Worm (Caenorhabditis elegans) whole organism, L3 larva: ENCODE data around the gene rnp-7.

Experiments
- R02D3.7 ChIP-seq: fragments of 150-350 bp; optimal IDR thresholded peaks from 2 replicates; lab custom pipeline; 2014; ENCODE audit warnings: missing biosample characterization, missing genetic modification characterization
- ZK546.5 ChIP-seq: sonication (generic microtip); optimal IDR thresholded peaks from 2 replicates; lab custom pipeline; 2017; ENCODE audit warnings: missing biosample characterization, missing genetic modification characterization
- aly-2 ChIP-seq: fragments of 150-350 bp; optimal IDR thresholded peaks from 2 replicates; lab custom pipeline; 2014; ENCODE audit warnings: missing biosample characterization, missing genetic modification characterization
- ama-1 ChIP-seq: fragments of 150-350 bp; optimal IDR thresholded peaks from 2 replicates; lab custom pipeline; 2018
- ceh-16 ChIP-seq: sonication (generic microtip); optimal IDR thresholded peaks from 2 replicates; lab custom pipeline; 2017; ENCODE audit warnings: missing biosample characterization, missing genetic modification characterization
- ceh-28 ChIP-seq: fragments of 150-350 bp; optimal IDR thresholded peaks from 2 replicates; lab custom pipeline; 2014; ENCODE audit warnings: missing biosample characterization, missing genetic modification reagents, missing genetic modification characterization
- ceh-82 ChIP-seq: fragments of 150-350 bp; optimal IDR thresholded peaks from 2 replicates; lab custom pipeline; 2014; ENCODE audit warnings: missing biosample characterization, missing genetic modification characterization
- ceh-9 ChIP-seq: sonication (generic microtip); optimal IDR thresholded peaks from 2 replicates; lab custom pipeline; 2018; ENCODE audit warnings: missing biosample characterization, missing genetic modification characterization
- daf-12 ChIP-seq: fragments of 150-350 bp; optimal IDR thresholded peaks from 2 replicates; lab custom pipeline; 2014; ENCODE audit warnings: missing biosample characterization, missing genetic modification reagents, missing genetic modification characterization
- egl-27 ChIP-seq: sonication (generic microtip); optimal IDR thresholded peaks from 4 replicates; lab custom pipeline; 2017; ENCODE audit warnings: missing biosample characterization, missing genetic modification reagents, missing genetic modification characterization
- egl-5 ChIP-seq: fragments of 150-350 bp; optimal IDR thresholded peaks from 2 replicates; lab custom pipeline; 2017; ENCODE audit warnings: missing biosample characterization, missing genetic modification reagents, missing genetic modification characterization, inconsistent platforms
- elt-1 ChIP-seq: fragments of 150-350 bp; optimal IDR thresholded peaks from 2 replicates; lab custom pipeline; 2014; ENCODE audit warnings: missing biosample characterization, missing genetic modification characterization
- elt-2 ChIP-seq: sonication (generic microtip); optimal IDR thresholded peaks from 2 replicates; lab custom pipeline; 2016; ENCODE audit warnings: missing genetic modification reagents, mild to moderate bottlenecking, missing genetic modification characterization, missing compliant biosample characterization
- elt-3 ChIP-seq, 3 experiments: fragments of 150-350 bp in 1 of 3; sonication (generic microtip) in 2 of 3; optimal IDR thresholded peaks; 2 replicates in 2 of 3; 4 replicates in 1 of 3; lab custom pipeline; 2014 to 2017; ENCODE audit warnings: missing biosample characterization in 3 of 3, missing genetic modification characterization in 3 of 3
- eor-1 ChIP-seq, 2 experiments: fragments of 150-350 bp; optimal IDR thresholded peaks; 2 replicates each; lab custom pipeline; 2014 to 2018; ENCODE audit warnings: missing biosample characterization in 2 of 2, missing genetic modification characterization in 2 of 2
- fkh-10 ChIP-seq: sonication (generic microtip); optimal IDR thresholded peaks from 2 replicates; lab custom pipeline; 2017; ENCODE audit warnings: missing biosample characterization, missing genetic modification reagents, missing genetic modification characterization
- fkh-2 ChIP-seq: fragments of 150-350 bp; optimal IDR thresholded peaks from 2 replicates; lab custom pipeline; 2014; ENCODE audit warnings: missing biosample characterization, missing genetic modification reagents, missing genetic modification characterization
- fos-1 ChIP-seq: fragments of 150-350 bp; optimal IDR thresholded peaks from 2 replicates; lab custom pipeline; 2014; ENCODE audit warnings: missing biosample characterization, missing genetic modification characterization
- hmg-11 ChIP-seq: sonication (generic microtip); optimal IDR thresholded peaks from 2 replicates; lab custom pipeline; 2016; ENCODE audit warnings: missing genetic modification characterization, missing compliant biosample characterization
- jun-1 ChIP-seq: fragments of 150-350 bp; optimal IDR thresholded peaks from 2 replicates; lab custom pipeline; 2014; ENCODE audit warnings: missing biosample characterization, missing genetic modification reagents, missing genetic modification characterization
- lin-15B ChIP-seq: fragments of 150-350 bp; optimal IDR thresholded peaks from 2 replicates; lab custom pipeline; 2014; ENCODE audit warnings: missing biosample characterization, missing genetic modification characterization
- lin-39 ChIP-seq: fragments of 150-350 bp; optimal IDR thresholded peaks from 2 replicates; lab custom pipeline; 2018; ENCODE audit warnings: missing biosample characterization, missing genetic modification reagents, missing genetic modification characterization
- lsy-12 ChIP-seq: sonication (generic microtip); optimal IDR thresholded peaks from 2 replicates; lab custom pipeline; 2016; ENCODE audit warnings: mild to moderate bottlenecking, missing genetic modification characterization, missing compliant biosample characterization
- mdl-1 ChIP-seq: fragments of 150-350 bp; optimal IDR thresholded peaks from 2 replicates; lab custom pipeline; 2014; ENCODE audit warnings: missing biosample characterization, missing genetic modification characterization
- mml-1 ChIP-seq: fragments of 150-350 bp; sonication (generic microtip); optimal IDR thresholded peaks from 3 replicates; lab custom pipeline; 2014; ENCODE audit warnings: missing biosample characterization, missing genetic modification characterization
- nfya-1 ChIP-seq: sonication (generic microtip); optimal IDR thresholded peaks from 2 replicates; lab custom pipeline; 2017; ENCODE audit warnings: missing genetic modification characterization, mild to moderate bottlenecking, missing compliant biosample characterization, antibody characterized with exemption, moderate library complexity; ENCODE audit not compliant: insufficient read depth
- nhr-11 ChIP-seq: fragments of 150-350 bp; optimal IDR thresholded peaks from 2 replicates; lab custom pipeline; 2014; ENCODE audit warnings: missing biosample characterization, missing genetic modification characterization
- nhr-12 ChIP-seq: fragments of 150-350 bp; optimal IDR thresholded peaks from 2 replicates; lab custom pipeline; 2014; ENCODE audit warnings: missing biosample characterization, missing genetic modification characterization
- nhr-23 ChIP-seq: fragments of 150-350 bp; optimal IDR thresholded peaks from 2 replicates; lab custom pipeline; 2014; ENCODE audit warnings: missing biosample characterization, missing genetic modification reagents, missing genetic modification characterization
- nhr-237 ChIP-seq: fragments of 150-350 bp; optimal IDR thresholded peaks from 2 replicates; lab custom pipeline; 2014; ENCODE audit warnings: missing biosample characterization, missing genetic modification characterization
- nhr-25 ChIP-seq: sonication (generic microtip); optimal IDR thresholded peaks from 2 replicates; lab custom pipeline; 2017; ENCODE audit warnings: missing biosample characterization, missing genetic modification characterization
- nhr-28 ChIP-seq: fragments of 150-350 bp; optimal IDR thresholded peaks from 2 replicates; lab custom pipeline; 2014; ENCODE audit warnings: missing biosample characterization, missing genetic modification characterization
- nhr-43 ChIP-seq: sonication (generic microtip); optimal IDR thresholded peaks from 2 replicates; lab custom pipeline; 2016; ENCODE audit warnings: mild to moderate bottlenecking, missing genetic modification characterization, missing compliant biosample characterization; ENCODE audit not compliant: poor library complexity, severe bottlenecking
- nhr-67 ChIP-seq: fragments of 150-350 bp; optimal IDR thresholded peaks from 2 replicates; lab custom pipeline; 2014; ENCODE audit warnings: missing biosample characterization, missing genetic modification characterization
- nhr-76 ChIP-seq: fragments of 150-350 bp; sonication (generic microtip); optimal IDR thresholded peaks from 5 replicates; lab custom pipeline; 2014; ENCODE audit warnings: missing biosample characterization, missing genetic modification characterization
- nhr-77 ChIP-seq: fragments of 150-350 bp; optimal IDR thresholded peaks from 2 replicates; lab custom pipeline; 2014; ENCODE audit warnings: missing biosample characterization, missing genetic modification characterization
- pha-4 ChIP-seq: fragments of 150-350 bp; optimal IDR thresholded peaks from 2 replicates; lab custom pipeline; 2014; ENCODE audit warnings: missing biosample characterization, missing genetic modification reagents, missing genetic modification characterization
- pqm-1 ChIP-seq: fragments of 150-350 bp; optimal IDR thresholded peaks from 2 replicates; lab custom pipeline; 2017; ENCODE audit warnings: missing biosample characterization, missing genetic modification characterization, inconsistent platforms
- sea-2 ChIP-seq: fragments of 150-350 bp; sonication (generic microtip); optimal IDR thresholded peaks from 4 replicates; lab custom pipeline; 2014; ENCODE audit warnings: missing biosample characterization, missing genetic modification reagents, missing genetic modification characterization
- skn-1 ChIP-seq: fragments of 150-350 bp; optimal IDR thresholded peaks from 2 replicates; lab custom pipeline; 2014; ENCODE audit warnings: missing biosample characterization, missing genetic modification characterization
- snpc-4 ChIP-seq: fragments of 150-350 bp; optimal IDR thresholded peaks from 2 replicates; lab custom pipeline; 2014; ENCODE audit warnings: missing biosample characterization, missing genetic modification characterization
- tbx-2 ChIP-seq: sonication (generic microtip); optimal IDR thresholded peaks from 2 replicates; lab custom pipeline; 2016; ENCODE audit warnings: mild to moderate bottlenecking, missing genetic modification characterization, missing compliant biosample characterization
- unc-39 ChIP-seq: sonication (generic microtip); optimal IDR thresholded peaks from 4 replicates; lab custom pipeline; 2017; ENCODE audit warnings: missing biosample characterization, missing genetic modification characterization
- unc-62 ChIP-seq: fragments of 150-350 bp; sonication (generic microtip); optimal IDR thresholded peaks from 4 replicates; lab custom pipeline; 2014; ENCODE audit warnings: missing biosample characterization, missing genetic modification reagents, missing genetic modification characterization
- zag-1 ChIP-seq: fragments of 150-350 bp; optimal IDR thresholded peaks from 2 replicates; lab custom pipeline; 2014; ENCODE audit warnings: missing biosample characterization, missing genetic modification characterization
- ztf-11 ChIP-seq: fragments of 150-350 bp; optimal IDR thresholded peaks from 2 replicates; lab custom pipeline; 2014; ENCODE audit warnings: missing biosample characterization, missing genetic modification characterization
- ztf-4 ChIP-seq: fragments of 150-350 bp; optimal IDR thresholded peaks from 2 replicates; lab custom pipeline; 2014; ENCODE audit warnings: missing biosample characterization, missing genetic modification characterization

rnp-7 gene

ce11 chrIII:7181822-7182221 lies 20.9 kb upstream of the rnp-7 start, which contains the start of gene epg-4:
Gene epg-4 (plus strand): TSS chrIII:7182167.
- TF ChIP-seq sea-2 (GFP tag; lab: Kevin White, UChicago) (no peak), nhr-237 (no peak), skn-1 (no peak), ZK546.5 (no peak), hmg-11 (tag; lab: Kevin White, UChicago) (peak; percentile 63), tbx-2 (tag; lab: Kevin White, UChicago) (no peak), lsy-12 (tag; lab: Kevin White, UChicago) (no peak), nhr-25 (tag; lab: Kevin White, UChicago) (no peak), lin-39 (tag; lab: Kevin White, UChicago) (peak; percentile 53), ztf-11 (no peak), snpc-4 (tag; lab: Kevin White, UChicago) (peak; percentile 42), lin-15B (tag; lab: Kevin White, UChicago) (peak; percentile 66), ceh-28 (tag; lab: Kevin White, UChicago) (no peak), nhr-77 (tag; lab: Kevin White, UChicago) (no peak), egl-27 (no peak), unc-62 (GFP tag; lab: Kevin White, UChicago) (no peak), nhr-11 (tag; lab: Kevin White, UChicago) (no peak), nhr-12 (tag; lab: Kevin White, UChicago) (no peak), mdl-1 (tag; lab: Kevin White, UChicago) (no peak), elt-1 (tag; lab: Kevin White, UChicago) (no peak), mml-1 (no peak), pha-4 (tag; lab: Kevin White, UChicago) (peak; percentile 60), ama-1 (lab: Kevin White, UChicago) (no peak), ztf-4 (no peak), elt-3 (tag; optimal IDR thresholded peaks at IDR 0.05; lab: Kevin White, UChicago) (no peak), aly-2 (tag; lab: Kevin White, UChicago) (no peak), zag-1 (tag; lab: Kevin White, UChicago) (no peak), pqm-1 (tag; lab: Kevin White, UChicago) (peak; percentile 32), nhr-28 (tag; lab: Kevin White, UChicago) (no peak), fkh-10 (GFP tag; lab: Kevin White, UChicago) (no peak), jun-1 (tag; lab: Kevin White, UChicago) (no peak), eor-1 (tag; optimal IDR thresholded peaks at IDR 0.05; lab: Kevin White, UChicago) (no peak), R02D3.7 (tag; lab: Kevin White, UChicago) (no peak), ceh-16 (tag; lab: Kevin White, UChicago) (no peak), ceh-82 (tag; lab: Kevin White, UChicago) (no peak), egl-5 (tag; lab: Kevin White, UChicago) (no peak), nhr-23 (no peak), elt-2 (tag; lab: Kevin White, UChicago) (peak; percentile 7), unc-39 (tag; lab: Kevin White, UChicago) (no peak), nhr-43 (tag; lab: Kevin White, UChicago) (no peak), nhr-76 (no peak), ceh-9 (tag; lab: Kevin White, UChicago) (no peak), nhr-67 (no peak), nfya-1 (tag; lab: Kevin White, UChicago) (peak; percentile 48), daf-12 (tag; lab: Kevin White, UChicago) (no peak), fos-1 (tag; lab: Kevin White, UChicago) (no peak), fkh-2 (tag; lab: Kevin White, UChicago) (no peak)
